Worm (Caenorhabditis elegans) whole organism, L2 larva: ENCODE data around the gene T06C12.12.

Experiments
- C34F6.9 ChIP-seq: fragments of 150-350 bp; optimal IDR thresholded peaks from 2 replicates; lab custom pipeline; 2014; ENCODE audit warnings: missing biosample characterization, missing genetic modification characterization
- F13H6.1 ChIP-seq: sonication (generic microtip); optimal IDR thresholded peaks from 2 replicates; lab custom pipeline; 2016; ENCODE audit warnings: missing genetic modification characterization, missing compliant biosample characterization
- R02D3.7 ChIP-seq: fragments of 150-350 bp; optimal IDR thresholded peaks from 2 replicates; lab custom pipeline; 2014; ENCODE audit warnings: missing biosample characterization, missing genetic modification characterization
- Y55F3AM.14 ChIP-seq: fragments of 200-800 bp; sonication (Bioruptor generic); optimal IDR thresholded peaks from 2 replicates; lab custom pipeline; 2018; ENCODE audit warnings: mild to moderate bottlenecking, missing genetic modification characterization, missing compliant biosample characterization
- ZK546.5 ChIP-seq: sonication (generic microtip); optimal IDR thresholded peaks from 2 replicates; lab custom pipeline; 2017; ENCODE audit warnings: missing biosample characterization, missing genetic modification characterization
- ama-1 ChIP-seq: fragments of 150-350 bp; optimal IDR thresholded peaks from 2 replicates; lab custom pipeline; 2018; ENCODE audit warnings: inconsistent platforms
- blmp-1 ChIP-seq: sonication (generic microtip); optimal IDR thresholded peaks from 2 replicates; lab custom pipeline; 2017; ENCODE audit warnings: missing genetic modification characterization, mild to moderate bottlenecking, missing compliant biosample characterization, antibody characterized with exemption, moderate library complexity; ENCODE audit not compliant: insufficient read depth
- crh-2 ChIP-seq: sonication (generic microtip); optimal IDR thresholded peaks from 2 replicates; lab custom pipeline; 2017; ENCODE audit warnings: missing biosample characterization, missing genetic modification characterization
- dmd-4 ChIP-seq: sonication (generic microtip); optimal IDR thresholded peaks from 2 replicates; lab custom pipeline; 2017; ENCODE audit warnings: missing biosample characterization, missing genetic modification characterization
- elt-1 ChIP-seq: fragments of 150-350 bp; optimal IDR thresholded peaks from 2 replicates; lab custom pipeline; 2014; ENCODE audit warnings: missing biosample characterization, missing genetic modification characterization
- elt-3 ChIP-seq: sonication (generic microtip); optimal IDR thresholded peaks from 2 replicates; lab custom pipeline; 2017; ENCODE audit warnings: missing biosample characterization, missing genetic modification characterization
- fos-1 ChIP-seq: fragments of 150-350 bp; optimal IDR thresholded peaks from 2 replicates; lab custom pipeline; 2014; ENCODE audit warnings: missing biosample characterization, missing genetic modification characterization
- gmeb-1 ChIP-seq: fragments of 150-350 bp; optimal IDR thresholded peaks from 2 replicates; lab custom pipeline; 2014; ENCODE audit warnings: missing biosample characterization, missing genetic modification characterization
- lin-11 ChIP-seq: fragments of 150-350 bp; sonication (generic microtip); optimal IDR thresholded peaks from 2 replicates; lab custom pipeline; 2014; ENCODE audit warnings: missing biosample characterization, missing genetic modification characterization, inconsistent platforms, mixed read lengths
- lin-13 ChIP-seq: fragments of 150-350 bp; optimal IDR thresholded peaks from 2 replicates; lab custom pipeline; 2014; ENCODE audit warnings: missing biosample characterization, missing genetic modification reagents, missing genetic modification characterization
- lin-39 ChIP-seq: fragments of 150-350 bp; optimal IDR thresholded peaks from 2 replicates; lab custom pipeline; 2014; ENCODE audit warnings: missing biosample characterization, missing genetic modification reagents, missing genetic modification characterization
- lsy-2 ChIP-seq, 2 experiments: fragments of 150-350 bp in 1 of 2; sonication (generic microtip) in 1 of 2; optimal IDR thresholded peaks; 2 replicates each; lab custom pipeline; 2014 to 2017; ENCODE audit warnings: missing biosample characterization in 2 of 2, missing genetic modification characterization in 2 of 2
- mab-5 ChIP-seq: fragments of 150-350 bp; optimal IDR thresholded peaks from 2 replicates; lab custom pipeline; 2014; ENCODE audit warnings: missing biosample characterization, missing genetic modification characterization
- mbf-1 ChIP-seq: sonication (generic microtip); optimal IDR thresholded peaks from 2 replicates; lab custom pipeline; 2017; ENCODE audit warnings: missing biosample characterization, missing genetic modification characterization
- mdl-1 ChIP-seq, 2 experiments: fragments of 150-350 bp in 1 of 2; sonication (generic microtip) in 1 of 2; optimal IDR thresholded peaks; 2 replicates each; lab custom pipeline; 2017; ENCODE audit warnings: missing biosample characterization in 2 of 2, missing genetic modification characterization in 2 of 2
- nhr-10 ChIP-seq: sonication (generic microtip); optimal IDR thresholded peaks from 2 replicates; lab custom pipeline; 2017; ENCODE audit warnings: missing biosample characterization, missing genetic modification characterization
- nhr-11 ChIP-seq: fragments of 150-350 bp; optimal IDR thresholded peaks from 2 replicates; lab custom pipeline; 2014; ENCODE audit warnings: missing biosample characterization, missing genetic modification characterization
- nhr-129 ChIP-seq: fragments of 150-350 bp; optimal IDR thresholded peaks from 2 replicates; lab custom pipeline; 2014; ENCODE audit warnings: missing biosample characterization, missing genetic modification characterization
- nhr-21 ChIP-seq: fragments of 150-350 bp; optimal IDR thresholded peaks from 2 replicates; lab custom pipeline; 2014; ENCODE audit warnings: missing biosample characterization, missing genetic modification characterization
- nhr-237 ChIP-seq: fragments of 150-350 bp; optimal IDR thresholded peaks from 2 replicates; lab custom pipeline; 2014; ENCODE audit warnings: missing biosample characterization, missing genetic modification characterization
- nhr-25 ChIP-seq: fragments of 150-350 bp; sonication (generic microtip); optimal IDR thresholded peaks from 3 replicates; lab custom pipeline; 2014; ENCODE audit warnings: missing biosample characterization, missing genetic modification characterization
- nhr-6 ChIP-seq: fragments of 150-350 bp; optimal IDR thresholded peaks from 2 replicates; lab custom pipeline; 2014; ENCODE audit warnings: missing biosample characterization, missing genetic modification characterization
- nhr-77 ChIP-seq: fragments of 150-350 bp; optimal IDR thresholded peaks from 2 replicates; lab custom pipeline; 2014; ENCODE audit warnings: missing biosample characterization, missing genetic modification characterization
- sem-4 ChIP-seq: fragments of 150-350 bp; optimal IDR thresholded peaks from 2 replicates; lab custom pipeline; 2014; ENCODE audit warnings: missing biosample characterization, missing genetic modification reagents, missing genetic modification characterization
- skn-1 ChIP-seq: sonication (generic microtip); optimal IDR thresholded peaks from 2 replicates; lab custom pipeline; 2017; ENCODE audit warnings: missing biosample characterization, missing genetic modification characterization
- sma-3 ChIP-seq: sonication (generic microtip); optimal IDR thresholded peaks from 2 replicates; lab custom pipeline; 2016; ENCODE audit warnings: missing genetic modification reagents, missing genetic modification characterization, missing compliant biosample characterization
- sma-9 ChIP-seq, 2 experiments: fragments of 150-350 bp in 1 of 2; sonication (generic microtip) in 1 of 2; optimal IDR thresholded peaks; 2 replicates each; lab custom pipeline; 2014 to 2016; ENCODE audit warnings: missing genetic modification characterization in 2 of 2, mild to moderate bottlenecking in 1 of 2, missing biosample characterization in 1 of 2, missing compliant biosample characterization in 1 of 2, missing genetic modification reagents in 1 of 2, moderate library complexity in 1 of 2
- snpc-4 ChIP-seq: fragments of 150-350 bp; optimal IDR thresholded peaks from 2 replicates; lab custom pipeline; 2014; ENCODE audit warnings: missing biosample characterization, missing genetic modification characterization
- unc-39 ChIP-seq: fragments of 150-350 bp; optimal IDR thresholded peaks from 2 replicates; lab custom pipeline; 2014; ENCODE audit warnings: missing biosample characterization, missing genetic modification characterization
- unc-55 ChIP-seq: fragments of 150-350 bp; sonication (generic microtip); optimal IDR thresholded peaks from 3 replicates; lab custom pipeline; 2014; ENCODE audit warnings: missing biosample characterization, missing genetic modification reagents, missing genetic modification characterization
- unc-62 ChIP-seq: fragments of 150-350 bp; optimal IDR thresholded peaks from 2 replicates; lab custom pipeline; 2014; ENCODE audit warnings: missing biosample characterization, missing genetic modification reagents, missing genetic modification characterization
- zag-1 ChIP-seq: fragments of 150-350 bp; optimal IDR thresholded peaks from 2 replicates; lab custom pipeline; 2014; ENCODE audit warnings: missing biosample characterization, missing genetic modification characterization
- ztf-1 ChIP-seq: fragments of 200-800 bp; sonication (Bioruptor generic); conservative IDR thresholded peaks from 2 replicates; pipeline ENCODE4 v1.3.6; 2022; ENCODE audit warnings: missing genetic modification characterization, missing compliant biosample characterization
- ztf-11 ChIP-seq: sonication (generic microtip); optimal IDR thresholded peaks from 2 replicates; lab custom pipeline; 2017; ENCODE audit warnings: missing biosample characterization, missing genetic modification characterization
- ztf-4 ChIP-seq: fragments of 150-350 bp; optimal IDR thresholded peaks from 2 replicates; lab custom pipeline; 2014; ENCODE audit warnings: missing biosample characterization, missing genetic modification characterization

T06C12.12 gene

ce11 chrV:15873762-15874161 lies 18.1 kb upstream of the T06C12.12 start (continued):
- TF ChIP-seq zag-1: no peak
- TF ChIP-seq unc-62: no peak
- peak; percentile 66 for TF ChIP-seq snpc-4 (tag; lab: Kevin White, UChicago)
- TF ChIP-seq nhr-21 (tag; lab: Kevin White, UChicago): peak; percentile 73
- TF ChIP-seq ztf-4 (tag; lab: Kevin White, UChicago): no peak
- no peak for TF ChIP-seq nhr-11 (tag; lab: Kevin White, UChicago)
- no peak for TF ChIP-seq ama-1 (lab: Kevin White, UChicago)
- no peak for TF ChIP-seq mab-5 (tag; lab: Kevin White, UChicago)
- peak in 1 of 2 experiments; percentile 51 for TF ChIP-seq lsy-2 (tag; optimal IDR thresholded peaks at IDR 0.05; lab: Kevin White, UChicago)
- no peak for TF ChIP-seq skn-1 (tag; lab: Kevin White, UChicago)
- no peak for TF ChIP-seq R02D3.7 (tag; lab: Kevin White, UChicago)
- peak; percentile 90 for TF ChIP-seq Y55F3AM.14 (GFP tag; lab: Kevin White, UChicago)

DNA sequence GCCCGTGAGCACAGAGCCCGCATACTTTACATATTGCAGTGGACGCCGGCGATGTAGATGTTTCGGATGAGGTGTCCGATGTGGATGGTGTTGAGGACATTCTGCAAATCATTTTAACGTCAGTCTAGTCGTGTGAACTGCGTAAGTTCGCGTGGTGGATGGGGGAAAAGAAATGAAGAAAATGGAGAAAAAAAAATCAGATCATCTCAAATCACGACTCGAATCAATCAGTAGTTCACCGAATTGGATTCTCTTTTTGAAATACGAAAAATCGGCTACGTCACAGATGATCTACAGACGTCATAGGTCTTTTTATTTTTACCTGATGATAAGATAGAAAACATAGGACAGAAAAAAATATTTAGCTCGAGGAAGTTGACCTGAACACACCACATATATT lies 15.6 kb upstream of the T06C12.12 start, which contains the start of gene nhr-102:
Gene nhr-102, minus strand, starts transcription at position 101 of the 400 bp plus-strand sequence.
- TF ChIP-seq skn-1 (tag; lab: Kevin White, UChicago): no peak
- TF ChIP-seq lin-11 (tag; lab: Kevin White, UChicago): no peak
- no peak for TF ChIP-seq nhr-237 (tag; lab: Kevin White, UChicago)
- no peak for TF ChIP-seq ztf-1
- no peak for TF ChIP-seq dmd-4 (tag; lab: Kevin White, UChicago)
- no peak for TF ChIP-seq nhr-11 (tag; lab: Kevin White, UChicago)
- TF ChIP-seq lin-39: no peak
- TF ChIP-seq snpc-4 (tag; lab: Kevin White, UChicago): no peak
- TF ChIP-seq sma-9 (GFP tag; optimal IDR thresholded peaks at IDR 0.05; lab: Kevin White, UChicago): no peak
- TF ChIP-seq sma-9 (tag; optimal IDR thresholded peaks at IDR 0.05; lab: Kevin White, UChicago): no peak
- TF ChIP-seq sma-3: no peak
- no peak for TF ChIP-seq mbf-1
- TF ChIP-seq ztf-11 (tag; lab: Kevin White, UChicago): no peak
- no peak for TF ChIP-seq mab-5 (tag; lab: Kevin White, UChicago)
- TF ChIP-seq R02D3.7 (tag; lab: Kevin White, UChicago): no peak

DNA sequence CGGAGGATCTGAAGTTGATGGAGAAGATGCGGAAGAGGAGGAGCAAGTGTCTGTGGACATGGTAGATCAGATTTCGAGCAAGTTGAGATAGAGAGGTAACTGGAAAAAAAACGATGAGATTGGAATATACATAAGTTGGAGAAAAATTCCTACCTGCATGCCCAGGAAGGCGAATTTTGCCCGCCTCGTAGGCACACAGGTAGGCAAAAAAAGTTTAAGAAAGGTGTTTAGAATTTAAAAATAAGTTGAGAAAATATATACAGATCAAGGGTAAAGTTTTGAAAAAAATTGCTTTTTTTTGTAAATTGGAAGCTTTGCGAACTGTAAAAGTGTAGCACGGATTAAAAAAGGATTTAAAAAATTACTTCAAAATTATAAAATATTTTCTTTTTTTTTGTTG lies 12.4 kb upstream of the T06C12.12 start, which contains the start of gene nhr-84:
Gene nhr-84, minus strand, starts transcription at position 101 of the 400 bp plus-strand sequence.
- no peak for TF ChIP-seq nhr-237 (tag; lab: Kevin White, UChicago)
- no peak for TF ChIP-seq unc-55
- TF ChIP-seq unc-39 (tag; lab: Kevin White, UChicago): no peak
- no peak for TF ChIP-seq nhr-21 (tag; lab: Kevin White, UChicago)
- no peak for TF ChIP-seq sma-3
- TF ChIP-seq nhr-10 (tag; lab: Kevin White, UChicago): no peak
- TF ChIP-seq nhr-11 (tag; lab: Kevin White, UChicago): no peak
- no peak for TF ChIP-seq zag-1
- no peak for TF ChIP-seq nhr-77 (tag; lab: Kevin White, UChicago)
- no peak for TF ChIP-seq lin-39
- TF ChIP-seq skn-1 (tag; lab: Kevin White, UChicago): no peak
- TF ChIP-seq mdl-1 (tag; optimal IDR thresholded peaks at IDR 0.05; lab: Kevin White, UChicago): no peak
- TF ChIP-seq mab-5 (tag; lab: Kevin White, UChicago): no peak
- no peak for TF ChIP-seq ztf-4 (tag; lab: Kevin White, UChicago)
- no peak for TF ChIP-seq nhr-25 (tag; lab: Kevin White, UChicago)
- no peak for TF ChIP-seq ZK546.5 (tag; lab: Kevin White, UChicago)

- no peak for TF ChIP-seq nhr-6 (tag; lab: Kevin White, UChicago)
- TF ChIP-seq fos-1: peak; percentile 76
- peak; percentile 20 for TF ChIP-seq sma-9 (GFP tag; optimal IDR thresholded peaks at IDR 0.05; lab: Kevin White, UChicago)
- no peak for TF ChIP-seq sma-9 (tag; optimal IDR thresholded peaks at IDR 0.05; lab: Kevin White, UChicago)
- no peak for TF ChIP-seq skn-1 (tag; lab: Kevin White, UChicago)
- TF ChIP-seq lsy-2 (tag; optimal IDR thresholded peaks at IDR 0.05; lab: Kevin White, UChicago): no peak
- TF ChIP-seq gmeb-1 (tag; lab: Kevin White, UChicago): no peak
- peak; percentile 1 for TF ChIP-seq Y55F3AM.14 (GFP tag; lab: Kevin White, UChicago)
Measured at ce11 chrV:15880033-15880432, 11.8 kb upstream of the T06C12.12 start.

- TF ChIP-seq sem-4 (tag; lab: Kevin White, UChicago) (no peak), unc-55 (peak; percentile 57), lin-11 (tag; lab: Kevin White, UChicago) (no peak), lsy-2 (tag; optimal IDR thresholded peaks at IDR 0.05; lab: Kevin White, UChicago) (peak in 1 of 2 experiments; percentile 9), crh-2 (tag; lab: Kevin White, UChicago) (peak; percentile 79), sma-9 (GFP tag; optimal IDR thresholded peaks at IDR 0.05; lab: Kevin White, UChicago) (peak; percentile 10), sma-9 (tag; optimal IDR thresholded peaks at IDR 0.05; lab: Kevin White, UChicago) (no peak), lin-39 (no peak), sma-3 (peak; percentile 54), fos-1 (peak; percentile 85), nhr-129 (tag; lab: Kevin White, UChicago) (peak; percentile 94), blmp-1 (peak; percentile 5), nhr-21 (tag; lab: Kevin White, UChicago) (peak; percentile 57), C34F6.9 (peak; percentile 73), F13H6.1 (tag; lab: Kevin White, UChicago) (peak; percentile 57), skn-1 (tag; lab: Kevin White, UChicago) (peak; percentile 98), lin-13 (GFP tag; lab: Kevin White, UChicago) (peak; percentile 19), elt-3 (tag; lab: Kevin White, UChicago) (no peak), nhr-25 (tag; lab: Kevin White, UChicago) (peak; percentile 47), nhr-6 (tag; lab: Kevin White, UChicago) (peak; percentile 14), elt-1 (tag; lab: Kevin White, UChicago) (no peak), gmeb-1 (tag; lab: Kevin White, UChicago) (peak; percentile 25)
Measured at ce11 chrV:15880705-15881104, 11.2 kb upstream of the T06C12.12 start.
